Worm (Caenorhabditis elegans) whole organism, L1 larva: ENCODE data around the gene ZK673.6.

Source experiments
- efl-3 ChIP-seq: fragments of 200-800 bp; sonication (Bioruptor generic); optimal IDR thresholded peaks from 2 replicates; lab custom pipeline; 2018; ENCODE audit warnings: mild to moderate bottlenecking, missing genetic modification characterization, missing compliant biosample characterization
- elt-2 ChIP-seq: sonication (generic microtip); optimal IDR thresholded peaks from 2 replicates; lab custom pipeline; 2016; ENCODE audit warnings: missing genetic modification characterization, mild to moderate bottlenecking, inconsistent platforms, missing compliant biosample characterization, missing genetic modification reagents
- hlh-4 ChIP-seq: sonication (generic microtip); optimal IDR thresholded peaks from 2 replicates; lab custom pipeline; 2016; ENCODE audit warnings: mild to moderate bottlenecking, missing genetic modification characterization, missing compliant biosample characterization
- irx-1 ChIP-seq: sonication (generic microtip); optimal IDR thresholded peaks from 2 replicates; lab custom pipeline; 2016; ENCODE audit warnings: missing genetic modification characterization, missing compliant biosample characterization
- lin-35 ChIP-seq, 2 experiments: fragments of 150-350 bp; optimal IDR thresholded peaks; 2 replicates each; lab custom pipeline; 2014; ENCODE audit warnings: missing biosample characterization in 2 of 2, missing genetic modification characterization in 2 of 2, missing genetic modification reagents in 2 of 2
- mab-9 ChIP-seq: fragments of 200-800 bp; sonication (Bioruptor generic); IDR thresholded peaks from 2 replicates; pipeline ENCODE4 v1.3.6; 2022; ENCODE audit warnings: missing genetic modification reagents, missing genetic modification characterization, missing compliant biosample characterization
- mef-2 ChIP-seq: fragments of 150-350 bp; optimal IDR thresholded peaks from 2 replicates; lab custom pipeline; 2014; ENCODE audit warnings: missing biosample characterization, missing genetic modification characterization
- nhr-19 ChIP-seq: fragments of 200-800 bp; sonication (Bioruptor generic); conservative IDR thresholded peaks from 2 replicates; pipeline ENCODE4 v1.3.6; 2022; ENCODE audit warnings: missing genetic modification characterization, missing compliant biosample characterization
- nhr-20 ChIP-seq: sonication (generic microtip); optimal IDR thresholded peaks from 2 replicates; lab custom pipeline; 2016; ENCODE audit warnings: mild to moderate bottlenecking, missing genetic modification characterization, missing compliant biosample characterization
- nhr-237 ChIP-seq: fragments of 150-350 bp; optimal IDR thresholded peaks from 2 replicates; lab custom pipeline; 2014; ENCODE audit warnings: missing biosample characterization, missing genetic modification characterization
- nhr-28 ChIP-seq: fragments of 150-350 bp; optimal IDR thresholded peaks from 2 replicates; lab custom pipeline; 2014; ENCODE audit warnings: missing biosample characterization, missing genetic modification characterization
- nhr-71 ChIP-seq: sonication (generic microtip); optimal IDR thresholded peaks from 2 replicates; lab custom pipeline; 2016; ENCODE audit warnings: mild to moderate bottlenecking, missing genetic modification characterization, moderate library complexity, missing compliant biosample characterization
- nhr-90 ChIP-seq: sonication (generic microtip); optimal IDR thresholded peaks from 2 replicates; lab custom pipeline; 2016; ENCODE audit warnings: mild to moderate bottlenecking, missing genetic modification characterization, missing compliant biosample characterization; ENCODE audit not compliant: poor library complexity
- unc-130 ChIP-seq: fragments of 150-350 bp; optimal IDR thresholded peaks from 2 replicates; lab custom pipeline; 2017; ENCODE audit warnings: missing biosample characterization, missing genetic modification characterization, inconsistent platforms
- ztf-11 ChIP-seq, 2 experiments: sonication (generic microtip); optimal IDR thresholded peaks; 2 replicates each; lab custom pipeline; 2016 to 2017; ENCODE audit warnings: missing genetic modification characterization in 2 of 2, missing biosample characterization in 1 of 2, missing compliant biosample characterization in 1 of 2

Gene ZK673.6

DNA sequence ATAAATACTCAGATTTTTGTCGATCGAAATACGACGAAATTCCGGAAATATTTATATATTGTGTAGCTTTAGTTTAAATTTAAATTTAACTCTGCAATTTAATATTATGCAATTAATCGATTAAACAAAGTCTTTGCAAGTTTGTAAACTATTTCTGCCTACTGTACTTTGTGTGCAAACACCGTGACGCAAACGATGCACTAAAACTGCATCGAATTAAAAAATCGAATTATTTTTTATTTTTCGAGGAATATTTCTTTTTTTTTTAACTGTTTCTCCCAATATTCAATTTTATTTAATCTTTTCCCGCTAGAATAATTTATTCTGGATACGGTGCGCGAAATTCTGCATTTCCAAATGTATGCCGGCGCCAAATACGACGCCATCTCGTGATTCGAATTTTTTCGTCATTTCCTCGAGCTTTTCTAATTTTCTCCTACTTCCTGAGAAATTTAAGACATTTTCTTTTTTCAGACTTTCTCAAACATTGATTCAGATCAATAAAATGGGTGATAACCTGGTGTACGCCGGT is 47.7 kb downstream of the ZK673.6 start, which contains the start of gene eif-2A (continued):
- no peak for TF ChIP-seq ztf-11 (tag; optimal IDR thresholded peaks at IDR 0.05; lab: Kevin White, UChicago)
- TF ChIP-seq unc-130: no peak
- no peak for TF ChIP-seq mef-2 (tag; lab: Kevin White, UChicago)
- TF ChIP-seq mab-9 (GFP tag; lab: Robert Waterston, UW): no peak
- TF ChIP-seq nhr-19 (GFP tag; lab: Robert Waterston, UW): no peak
- no peak for TF ChIP-seq efl-3 (GFP tag; lab: Kevin White, UChicago)
- no peak for TF ChIP-seq irx-1 (tag; lab: Kevin White, UChicago)
- no peak for TF ChIP-seq nhr-90 (tag; lab: Kevin White, UChicago)
- peak; percentile 21 for TF ChIP-seq nhr-71
- no peak for TF ChIP-seq hlh-4
- TF ChIP-seq nhr-28: no peak
- TF ChIP-seq elt-2 (tag; lab: Kevin White, UChicago): no peak
- peak; percentile 25 to 41 for TF ChIP-seq lin-35 (GFP tag; optimal IDR thresholded peaks at IDR 0.05; lab: Kevin White, UChicago)
- no peak for TF ChIP-seq nhr-237 (tag; lab: Kevin White, UChicago)
- no peak for TF ChIP-seq nhr-20 (tag; lab: Kevin White, UChicago)
